Fruit fly (Drosophila melanogaster) whole organism, prepupa: ENCODE results near the gene CG9962.

Source experiments
- CG16779 ChIP-seq: fragments of 200-800 bp; sonication (Bioruptor generic); optimal IDR thresholded peaks from 3 replicates; lab custom pipeline; 2017; ENCODE audit warnings: missing biosample characterization, mild to moderate bottlenecking, missing genetic modification characterization
- CG6792 ChIP-seq: fragments of 200-800 bp; sonication (Bioruptor generic); optimal IDR thresholded peaks from 3 replicates; lab custom pipeline; 2016; ENCODE audit warnings: missing biosample characterization, missing genetic modification characterization
- CG6854 ChIP-seq: fragments of 200-800 bp; sonication (Bioruptor generic); optimal IDR thresholded peaks from 2 replicates; lab custom pipeline; 2017; ENCODE audit warnings: missing biosample characterization, mild to moderate bottlenecking, missing genetic modification characterization
- Hr39 ChIP-seq: fragments of 200-800 bp; sonication (Bioruptor generic); optimal IDR thresholded peaks from 2 replicates; lab custom pipeline; 2016; ENCODE audit warnings: missing biosample characterization, missing genetic modification characterization
- Sox14 ChIP-seq: fragments of 200-800 bp; sonication (Bioruptor generic); optimal IDR thresholded peaks from 3 replicates; lab custom pipeline; 2016; ENCODE audit warnings: missing biosample characterization, missing genetic modification characterization
- eg ChIP-seq: fragments of 200-800 bp; sonication (Bioruptor generic); IDR thresholded peaks from 3 replicates; pipeline ENCODE4 v1.3.6; 2022; ENCODE audit warnings: missing biosample characterization, missing genetic modification characterization

dm6 chr2L:2664762-2665161, 17.2 kb upstream of the CG9962 start, which contains the start of gene Trf4:
- TF ChIP-seq CG6854: no peak
- TF ChIP-seq CG16779 (tag; lab: Kevin White, UChicago): no peak
- TF ChIP-seq Sox14 (GFP tag; lab: Kevin White, UChicago): no peak
- TF ChIP-seq CG6792 (GFP tag; lab: Kevin White, UChicago): no peak
- TF ChIP-seq eg (GFP tag; lab: Robert Waterston, UW): no peak
- TF ChIP-seq Hr39 (GFP tag; lab: Kevin White, UChicago): no peak
